Worm (Caenorhabditis elegans): ENCODE measurements around the gene glb-30.

ce11 chrIII:1618915-1619314, 49.5 kb downstream of the glb-30 start, which contains the start of gene Y22D7AL.10:
- no peak for TF ChIP-seq snpc-4 (tag; optimal IDR thresholded peaks at IDR 0.05)
- TF ChIP-seq ces-1 (GFP tag; optimal IDR thresholded peaks at IDR 0.05) = peak; percentile 90
- TF ChIP-seq unc-120 (tag; optimal IDR thresholded peaks at IDR 0.05; ENCODE audit: poor library complexity, severe bottlenecking) = peak; percentile 88
- TF ChIP-seq flh-1 (GFP tag; optimal IDR thresholded peaks at IDR 0.05) = peak; percentile 30
- TF ChIP-seq unc-39 (tag; optimal IDR thresholded peaks at IDR 0.05) = peak; percentile 7
- peak; percentile 93 for TF ChIP-seq nhr-237 (tag; optimal IDR thresholded peaks at IDR 0.05)
- TF ChIP-seq ham-2 (GFP tag; optimal IDR thresholded peaks at IDR 0.05) = peak; percentile 80
